Fruit fly (Drosophila melanogaster) whole organism, wandering third instar larva: Measurements from ENCODE around the gene Ir8a.

ENCODE experiments used
- Abd-B ChIP-seq: fragments of >200 bp; optimal IDR thresholded peaks from 2 replicates; lab custom pipeline; 2017; ENCODE audit warnings: missing biosample characterization, missing genetic modification characterization
- CG32264 ChIP-seq: fragments of 200-800 bp; sonication (Bioruptor generic); optimal IDR thresholded peaks from 2 replicates; lab custom pipeline; 2016; ENCODE audit warnings: missing biosample characterization, missing genetic modification characterization
- CG9705 ChIP-seq: fragments of 200-800 bp; sonication (Bioruptor generic); optimal IDR thresholded peaks from 2 replicates; lab custom pipeline; 2018; ENCODE audit warnings: missing biosample characterization, mild to moderate bottlenecking, missing genetic modification characterization
- CrebA ChIP-seq: fragments of 200-800 bp; sonication (Bioruptor generic); optimal IDR thresholded peaks from 2 replicates; lab custom pipeline; 2016; ENCODE audit warnings: missing biosample characterization, mild to moderate bottlenecking, missing genetic modification characterization, borderline replicate concordance
- Dfd ChIP-seq: fragments of >200 bp; optimal IDR thresholded peaks from 2 replicates; lab custom pipeline; 2017; ENCODE audit warnings: missing biosample characterization, missing genetic modification characterization
- Dif ChIP-seq: fragments of 200-275, 200-300 bp; sonication (Bioruptor generic); optimal IDR thresholded peaks from 2 replicates; lab custom pipeline; 2018; ENCODE audit warnings: missing biosample characterization, missing genetic modification characterization; ENCODE audit not compliant: partially characterized antibody
- GATAd ChIP-seq: sonication (Bioruptor generic); optimal IDR thresholded peaks from 2 replicates; lab custom pipeline; 2016; ENCODE audit warnings: missing biosample characterization, missing genetic modification characterization
- HLH106 ChIP-seq: fragments of 200-800 bp; optimal IDR thresholded peaks from 3 replicates; lab custom pipeline; 2019; ENCODE audit warnings: missing biosample characterization, mild to moderate bottlenecking, missing genetic modification characterization, moderate library complexity
- Hnf4 ChIP-seq: fragments of 200-800 bp; sonication (Bioruptor generic); optimal IDR thresholded peaks from 2 replicates; lab custom pipeline; 2016; ENCODE audit warnings: missing biosample characterization, mild to moderate bottlenecking, missing genetic modification characterization
- Hr78 ChIP-seq: fragments of >200 bp; optimal IDR thresholded peaks from 2 replicates; lab custom pipeline; 2017; ENCODE audit warnings: missing biosample characterization, missing genetic modification characterization
- Hr83 ChIP-seq: fragments of 200-300 bp; sonication (Bioruptor generic); optimal IDR thresholded peaks from 2 replicates; lab custom pipeline; 2016; ENCODE audit warnings: missing biosample characterization, mild to moderate bottlenecking, missing genetic modification characterization, moderate library complexity; ENCODE audit not compliant: poor library complexity, severe bottlenecking
- Jra ChIP-seq: sonication (Bioruptor generic); optimal IDR thresholded peaks from 2 replicates; lab custom pipeline; 2016; ENCODE audit warnings: missing biosample characterization, missing genetic modification characterization
- Mio ChIP-seq: sonication (Bioruptor generic); optimal IDR thresholded peaks from 2 replicates; lab custom pipeline; 2016; ENCODE audit warnings: missing biosample characterization, missing genetic modification characterization
- Myc ChIP-seq: fragments of >200 bp; optimal IDR thresholded peaks from 2 replicates; lab custom pipeline; 2017
- N ChIP-seq: fragments of >200 bp; optimal IDR thresholded peaks from 2 replicates; lab custom pipeline; 2018; ENCODE audit warnings: missing biosample characterization, missing external identifiers, missing genetic modification characterization
- OdsH ChIP-seq: fragments of 200-800 bp; sonication (Bioruptor generic); optimal IDR thresholded peaks from 2 replicates; lab custom pipeline; 2016; ENCODE audit warnings: missing biosample characterization, mild to moderate bottlenecking, missing genetic modification characterization
- Rel ChIP-seq, 2 experiments: fragments of 200-800 bp; sonication (Bioruptor generic) in 1 of 2; optimal IDR thresholded peaks; 2 replicates in 1 of 2; 3 replicates in 1 of 2; lab custom pipeline; 2016 to 2019; ENCODE audit warnings: mild to moderate bottlenecking in 2 of 2, missing biosample characterization in 2 of 2, missing genetic modification characterization in 2 of 2, moderate library complexity in 1 of 2
- Sp1 ChIP-seq: fragments of 200-800 bp; sonication (Bioruptor generic); optimal IDR thresholded peaks from 3 replicates; lab custom pipeline; 2019; ENCODE audit warnings: missing biosample characterization, mild to moderate bottlenecking, missing genetic modification characterization, moderate library complexity
- Vsx2 ChIP-seq: fragments of 200-300, 225-300 bp; sonication (Bioruptor generic); optimal IDR thresholded peaks from 2 replicates; lab custom pipeline; 2018; ENCODE audit warnings: missing biosample characterization, missing genetic modification characterization; ENCODE audit not compliant: partially characterized antibody
- br ChIP-seq: fragments of 200-800 bp; sonication (Bioruptor generic); optimal IDR thresholded peaks from 2 replicates; lab custom pipeline; 2016; ENCODE audit warnings: missing biosample characterization, missing genetic modification characterization
- brk ChIP-seq: fragments of 200-800 bp; sonication (Bioruptor generic); optimal IDR thresholded peaks from 2 replicates; lab custom pipeline; 2016; ENCODE audit warnings: missing biosample characterization, mild to moderate bottlenecking, missing genetic modification characterization
- dl ChIP-seq, 2 experiments: fragments of 175-275, 200-275 bp in 1 of 2; fragments of 200-275 bp in 1 of 2; sonication (Bioruptor generic); optimal IDR thresholded peaks; lab custom pipeline; 2018; ENCODE audit warnings: mild to moderate bottlenecking in 2 of 2, missing biosample characterization in 2 of 2, missing genetic modification characterization in 2 of 2, moderate library complexity in 2 of 2; ENCODE audit not compliant: partially characterized antibody in 2 of 2, insufficient read depth in 1 of 2
- dmrt93B ChIP-seq: fragments of 200-800 bp; sonication (Bioruptor generic); optimal IDR thresholded peaks from 2 replicates; lab custom pipeline; 2018; ENCODE audit warnings: missing biosample characterization, mild to moderate bottlenecking, missing genetic modification characterization
- dsf ChIP-seq: sonication (Bioruptor generic); optimal IDR thresholded peaks from 2 replicates; lab custom pipeline; 2016; ENCODE audit warnings: missing biosample characterization, missing genetic modification characterization, borderline replicate concordance
- ey ChIP-seq: fragments of 200-800 bp; sonication (Bioruptor generic); optimal IDR thresholded peaks from 2 replicates; lab custom pipeline; 2016; ENCODE audit warnings: missing biosample characterization, missing genetic modification characterization
- foxo ChIP-seq, 2 experiments: fragments of 200-800 bp; sonication (Bioruptor generic); optimal IDR thresholded peaks; 2 replicates in 1 of 2; 3 replicates in 1 of 2; lab custom pipeline; 2016 to 2017; ENCODE audit warnings: missing biosample characterization in 2 of 2, missing genetic modification characterization in 2 of 2
- fru ChIP-seq: fragments of 200-800 bp; sonication (Bioruptor generic); optimal IDR thresholded peaks from 3 replicates; lab custom pipeline; 2016; ENCODE audit warnings: missing biosample characterization, mild to moderate bottlenecking, missing genetic modification characterization
- h ChIP-seq: fragments of 200-800 bp; sonication (Bioruptor generic); optimal IDR thresholded peaks from 3 replicates; lab custom pipeline; 2016; ENCODE audit warnings: missing biosample characterization, mild to moderate bottlenecking, missing genetic modification characterization
- jim ChIP-seq: fragments of 175-275, 200-325 bp; sonication (Bioruptor generic); optimal IDR thresholded peaks from 2 replicates; lab custom pipeline; 2016; ENCODE audit warnings: missing biosample characterization, mild to moderate bottlenecking, missing genetic modification characterization
- lola ChIP-seq: fragments of >200 bp; optimal IDR thresholded peaks from 2 replicates; lab custom pipeline; 2017; ENCODE audit warnings: missing biosample characterization, missing genetic modification characterization
- pan ChIP-seq: fragments of >200 bp; optimal IDR thresholded peaks from 2 replicates; lab custom pipeline; 2017
- psq ChIP-seq: fragments of 200-800 bp; sonication (Bioruptor generic); optimal IDR thresholded peaks from 3 replicates; lab custom pipeline; 2017; ENCODE audit warnings: missing biosample characterization, mild to moderate bottlenecking, missing genetic modification characterization, moderate library complexity
- rgr ChIP-seq: fragments of 200-800 bp; sonication (Bioruptor generic); optimal IDR thresholded peaks from 3 replicates; lab custom pipeline; 2016; ENCODE audit warnings: missing biosample characterization, mild to moderate bottlenecking, missing genetic modification characterization
- sage ChIP-seq: fragments of 200-800 bp; sonication (Bioruptor generic); optimal IDR thresholded peaks from 2 replicates; lab custom pipeline; 2016; ENCODE audit warnings: missing biosample characterization, mild to moderate bottlenecking, missing genetic modification characterization
- sv ChIP-seq: fragments of 200-800 bp; sonication (Bioruptor generic); optimal IDR thresholded peaks from 3 replicates; lab custom pipeline; 2016; ENCODE audit warnings: missing biosample characterization, missing genetic modification characterization
- tai ChIP-seq: sonication (Bioruptor generic); optimal IDR thresholded peaks from 2 replicates; lab custom pipeline; 2016; ENCODE audit warnings: missing biosample characterization, missing genetic modification characterization
- usp ChIP-seq: fragments of >200 bp; optimal IDR thresholded peaks from 2 replicates; lab custom pipeline; 2017; ENCODE audit warnings: missing biosample characterization, missing genetic modification characterization
- woc ChIP-seq: sonication (Bioruptor generic); optimal IDR thresholded peaks from 2 replicates; lab custom pipeline; 2016; ENCODE audit warnings: missing biosample characterization, mild to moderate bottlenecking, missing genetic modification characterization

Gene Ir8a

DNA sequence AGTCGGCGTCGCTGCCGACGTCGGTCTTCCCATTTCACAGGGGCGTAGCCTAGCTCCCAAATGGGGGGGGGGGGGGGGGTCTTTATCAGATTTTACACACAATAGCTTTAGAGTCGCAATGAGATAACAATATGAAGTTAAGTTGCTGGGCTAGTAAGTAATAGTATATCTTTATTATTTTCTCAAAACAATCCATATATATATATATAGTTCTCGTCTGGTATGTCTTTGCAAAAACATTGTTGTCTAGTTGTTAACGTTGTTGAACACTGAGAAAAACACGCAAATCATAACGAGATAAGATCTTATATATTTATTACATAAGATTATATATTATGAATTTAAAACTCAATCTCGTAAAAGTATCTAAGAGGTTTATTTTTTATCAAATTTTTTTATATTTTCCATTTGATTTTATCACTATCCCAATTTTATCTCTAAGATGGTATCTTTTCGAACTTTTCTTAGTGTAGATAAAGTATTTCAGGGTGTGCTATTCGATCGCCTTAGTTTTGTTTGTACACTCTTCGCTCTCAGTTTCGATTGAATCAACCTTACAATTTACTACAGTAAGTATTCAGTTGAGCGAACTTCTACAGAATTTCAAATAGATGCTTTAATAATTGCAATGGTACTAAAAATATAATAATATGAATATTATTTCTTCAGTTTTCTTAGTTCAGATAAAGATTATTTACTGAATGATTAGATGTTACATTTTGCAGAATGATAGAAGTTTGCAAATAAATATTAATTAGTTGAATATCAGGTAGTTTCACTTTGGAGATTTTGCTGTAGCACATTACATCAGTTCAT is 34.3 kb downstream of the Ir8a start (continued):
- no peak for TF ChIP-seq dl (GFP tag; optimal IDR thresholded peaks at IDR 0.05; lab: Kevin White, UChicago; ENCODE audit: insufficient read depth in 1 of 2, partially characterized antibody in 2 of 2)
- peak; percentile 14 for TF ChIP-seq h (GFP tag; lab: Kevin White, UChicago)
- no peak for TF ChIP-seq usp
- TF ChIP-seq CG32264 (GFP tag; lab: Kevin White, UChicago): no peak
- TF ChIP-seq jim: no peak
- peak; percentile 21 for TF ChIP-seq fru (GFP tag; lab: Kevin White, UChicago)
- TF ChIP-seq HLH106 (tag; lab: Kevin White, UChicago): peak; percentile 44
- no peak for TF ChIP-seq dmrt93B (GFP tag; lab: Kevin White, UChicago)

DNA sequence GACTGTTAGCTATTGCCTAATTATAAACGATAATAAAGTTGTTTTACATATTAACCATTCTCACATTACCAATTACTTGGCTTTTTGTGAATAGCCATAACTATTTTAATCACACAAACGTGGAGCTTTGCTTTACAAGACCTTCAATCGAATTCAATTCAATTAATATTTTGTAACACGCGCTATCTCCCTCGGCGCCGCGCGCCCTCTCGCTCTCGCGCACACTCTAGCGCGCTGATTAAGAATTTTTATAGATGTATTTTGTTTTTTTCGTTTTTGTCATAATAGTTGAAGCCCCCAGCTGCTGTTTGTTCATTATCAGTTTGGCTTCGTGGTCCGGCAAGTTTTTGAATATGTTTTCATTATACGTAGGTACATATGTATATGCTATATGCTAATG is 35.3 kb downstream of the Ir8a start:
- TF ChIP-seq Mio (no peak), psq (GFP tag; lab: Kevin White, UChicago) (no peak), CG32264 (GFP tag; lab: Kevin White, UChicago) (no peak), usp (no peak), dl (GFP tag; optimal IDR thresholded peaks at IDR 0.05; lab: Kevin White, UChicago; ENCODE audit: insufficient read depth in 1 of 2, partially characterized antibody in 2 of 2) (no peak), CrebA (GFP tag; lab: Kevin White, UChicago) (no peak), lola (GFP tag; lab: Kevin White, UChicago) (no peak), OdsH (GFP tag; lab: Kevin White, UChicago) (no peak), Dfd (no peak)

DNA sequence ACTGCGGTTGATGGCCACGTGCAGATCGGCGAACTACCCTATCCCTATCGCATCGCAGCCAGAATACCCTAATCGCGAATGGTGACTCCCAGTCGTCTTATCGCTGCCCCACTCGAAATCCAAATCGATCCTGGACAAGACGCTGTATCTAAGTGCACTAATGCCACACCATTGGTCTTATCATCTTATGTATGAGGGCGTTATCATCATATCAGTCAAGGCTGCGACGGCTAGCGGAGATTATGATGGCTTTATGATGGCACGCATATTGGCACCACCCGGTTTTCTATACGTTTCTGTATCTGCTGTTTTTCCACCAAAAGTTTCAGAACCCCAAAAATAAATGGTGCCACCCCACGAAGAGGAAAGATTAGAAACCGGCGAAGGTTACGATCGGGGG is 36.2 kb downstream of the Ir8a start:
- no peak for TF ChIP-seq fru (GFP tag; lab: Kevin White, UChicago)
- no peak for TF ChIP-seq Rel (GFP tag; optimal IDR thresholded peaks at IDR 0.05; lab: Kevin White, UChicago)
- TF ChIP-seq Rel (tag; optimal IDR thresholded peaks at IDR 0.05; lab: Kevin White, UChicago): peak; percentile 79

DNA sequence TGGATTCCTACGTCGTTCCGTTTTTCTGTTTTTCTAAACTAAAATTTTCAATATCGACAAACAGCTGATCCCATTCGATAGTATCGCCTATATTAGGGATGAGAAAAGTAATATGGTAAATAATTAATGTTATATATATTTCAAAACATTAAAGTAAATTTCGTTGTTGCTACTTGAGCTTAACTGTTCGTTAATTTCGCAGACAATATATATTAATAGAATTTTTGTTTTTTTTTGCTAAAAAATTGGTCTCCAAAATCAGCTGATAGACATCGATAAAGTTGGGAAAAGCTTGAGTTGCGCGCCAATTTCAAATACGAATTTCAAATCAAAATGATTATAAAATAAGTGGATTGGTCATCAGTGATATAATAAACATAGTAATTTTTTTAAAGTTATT is 40.0 kb downstream of the Ir8a start, which contains the start of gene CG12118:
TSS of gene CG12118 (minus strand) at position 53 of the 400 bp plus-strand sequence.
- TF ChIP-seq fru (GFP tag; lab: Kevin White, UChicago) (peak; percentile 77), rgr (GFP tag; lab: Kevin White, UChicago) (peak; percentile 85), br (GFP tag; lab: Kevin White, UChicago) (peak; percentile 63), N (GFP tag; lab: Kevin White, UChicago) (no peak), Sp1 (GFP tag; lab: Kevin White, UChicago) (peak; percentile 69), Vsx2 (GFP tag; lab: Kevin White, UChicago) (no peak), usp (no peak), HLH106 (tag; lab: Kevin White, UChicago) (peak; percentile 74), CrebA (GFP tag; lab: Kevin White, UChicago) (no peak), foxo (GFP tag; optimal IDR thresholded peaks at IDR 0.05; lab: Kevin White, UChicago) (peak in 1 of 2 experiments; percentile 83), CG9705 (GFP tag; lab: Kevin White, UChicago) (peak; percentile 44), psq (GFP tag; lab: Kevin White, UChicago) (peak; percentile 73), Dif (GFP tag; lab: Kevin White, UChicago) (no peak), tai (GFP tag; lab: Kevin White, UChicago) (no peak), woc (peak; percentile 61), dsf (peak; percentile 66), Hr78 (GFP tag; lab: Kevin White, UChicago) (no peak), Rel (GFP tag; optimal IDR thresholded peaks at IDR 0.05; lab: Kevin White, UChicago) (no peak), Rel (tag; optimal IDR thresholded peaks at IDR 0.05; lab: Kevin White, UChicago) (peak; percentile 37), dmrt93B (GFP tag; lab: Kevin White, UChicago) (peak; percentile 36), Abd-B (no peak), sv (peak; percentile 71), Jra (peak; percentile 73), Hnf4 (GFP tag; lab: Kevin White, UChicago) (peak; percentile 81), jim (no peak), CG32264 (GFP tag; lab: Kevin White, UChicago) (no peak), ey (GFP tag; lab: Kevin White, UChicago) (peak; percentile 59), Mio (no peak), dl (GFP tag; optimal IDR thresholded peaks at IDR 0.05; lab: Kevin White, UChicago; ENCODE audit: insufficient read depth in 1 of 2, partially characterized antibody in 2 of 2) (no peak), Myc (lab: Kevin White, UChicago) (no peak), h (GFP tag; lab: Kevin White, UChicago) (peak; percentile 80), Dfd (no peak), pan (lab: Kevin White, UChicago) (no peak), Hr83 (peak; percentile 55), GATAd (GFP tag; lab: Kevin White, UChicago) (no peak), lola (GFP tag; lab: Kevin White, UChicago) (no peak), brk (GFP tag; lab: Kevin White, UChicago) (no peak), OdsH (GFP tag; lab: Kevin White, UChicago) (peak; percentile 79), sage (GFP tag; lab: Kevin White, UChicago) (peak; percentile 81)
